Fruit fly (Drosophila melanogaster): ENCODE data around the gene ath.

ath gene

dm6 chr2L:10231092-10231494, 20.1 kb downstream of the ath start:
- TF ChIP-seq Myc (optimal IDR thresholded peaks at IDR 0.05) (no peak), fru (GFP tag; optimal IDR thresholded peaks at IDR 0.05) (peak; percentile 55), lola (GFP tag; optimal IDR thresholded peaks at IDR 0.05) (no peak), ey (GFP tag; optimal IDR thresholded peaks at IDR 0.05) (peak; percentile 28), N (GFP tag; optimal IDR thresholded peaks at IDR 0.05) (no peak), foxo (GFP tag; optimal IDR thresholded peaks at IDR 0.05) (peak in 1 of 2 experiments; percentile 59), Hr83 (GFP tag; optimal IDR thresholded peaks at IDR 0.05; ENCODE audit: poor library complexity, severe bottlenecking) (peak; percentile 40), brk (GFP tag; optimal IDR thresholded peaks at IDR 0.05) (peak; percentile 43), h (GFP tag; optimal IDR thresholded peaks at IDR 0.05) (peak; percentile 66), Dfd (GFP tag; optimal IDR thresholded peaks at IDR 0.05) (no peak), OdsH (GFP tag; optimal IDR thresholded peaks at IDR 0.05) (peak; percentile 18), sage (GFP tag; optimal IDR thresholded peaks at IDR 0.05) (no peak), CG9705 (GFP tag; optimal IDR thresholded peaks at IDR 0.05) (no peak), Hnf4 (GFP tag; optimal IDR thresholded peaks at IDR 0.05) (peak; percentile 22), tai (GFP tag; optimal IDR thresholded peaks at IDR 0.05) (peak; percentile 59), HLH106 (tag; optimal IDR thresholded peaks at IDR 0.05) (peak; percentile 19), Sp1 (GFP tag; optimal IDR thresholded peaks at IDR 0.05) (peak; percentile 1), psq (GFP tag; optimal IDR thresholded peaks at IDR 0.05) (peak; percentile 32), dsf (GFP tag; optimal IDR thresholded peaks at IDR 0.05; ENCODE audit: borderline replicate concordance) (no peak), Jra (GFP tag; optimal IDR thresholded peaks at IDR 0.05) (no peak), rgr (GFP tag; optimal IDR thresholded peaks at IDR 0.05) (peak; percentile 60), CG32264 (GFP tag; optimal IDR thresholded peaks at IDR 0.05) (no peak), GATAd (GFP tag; optimal IDR thresholded peaks at IDR 0.05) (no peak), pan (optimal IDR thresholded peaks at IDR 0.05) (no peak)

dm6 chr2L:10231510-10231909, 20.6 kb downstream of the ath start, which contains the start of gene ova:
Gene ova (minus strand): TSS chr2L:10231692.
- TF ChIP-seq brk (GFP tag; optimal IDR thresholded peaks at IDR 0.05) (no peak), ey (GFP tag; optimal IDR thresholded peaks at IDR 0.05) (no peak), sv (GFP tag; optimal IDR thresholded peaks at IDR 0.05) (no peak), CrebA (GFP tag; optimal IDR thresholded peaks at IDR 0.05; ENCODE audit: borderline replicate concordance) (no peak), N (GFP tag; optimal IDR thresholded peaks at IDR 0.05) (no peak), fru (GFP tag; optimal IDR thresholded peaks at IDR 0.05) (no peak), Rel (GFP tag; optimal IDR thresholded peaks at IDR 0.05) (no peak), Rel (tag; optimal IDR thresholded peaks at IDR 0.05) (no peak), lola (GFP tag; optimal IDR thresholded peaks at IDR 0.05) (no peak), woc (GFP tag; optimal IDR thresholded peaks at IDR 0.05) (no peak), br (GFP tag; optimal IDR thresholded peaks at IDR 0.05) (no peak)

dm6 chr2L:10232152-10232816, 21.3 kb downstream of the ath start, which contains the start of gene eEF1delta:
Gene eEF1delta (plus strand): TSS chr2L:10232507.
- TF ChIP-seq Dfd (GFP tag; optimal IDR thresholded peaks at IDR 0.05) = no peak
- no peak for TF ChIP-seq h (GFP tag; optimal IDR thresholded peaks at IDR 0.05)
- peak; percentile 57 for TF ChIP-seq woc (GFP tag; optimal IDR thresholded peaks at IDR 0.05)
- TF ChIP-seq OdsH (GFP tag; optimal IDR thresholded peaks at IDR 0.05) = no peak
- TF ChIP-seq foxo (GFP tag; optimal IDR thresholded peaks at IDR 0.05) = no peak

dm6 chr2L:10232827-10233226, 21.9 kb downstream of the ath start:
- TF ChIP-seq sv (GFP tag; optimal IDR thresholded peaks at IDR 0.05) (no peak), h (GFP tag; optimal IDR thresholded peaks at IDR 0.05) (no peak), Hnf4 (GFP tag; optimal IDR thresholded peaks at IDR 0.05) (no peak), Abd-B (GFP tag; optimal IDR thresholded peaks at IDR 0.05) (no peak), pan (optimal IDR thresholded peaks at IDR 0.05) (no peak), sage (GFP tag; optimal IDR thresholded peaks at IDR 0.05) (no peak), CrebA (GFP tag; optimal IDR thresholded peaks at IDR 0.05; ENCODE audit: borderline replicate concordance) (no peak), dsf (GFP tag; optimal IDR thresholded peaks at IDR 0.05; ENCODE audit: borderline replicate concordance) (no peak), GATAd (GFP tag; optimal IDR thresholded peaks at IDR 0.05) (no peak)

Measured in whole organism, wandering third instar larva.